Fruit fly (Drosophila melanogaster): ENCODE results near the gene mamo.
A peak's percentile ranks its signal among the peaks of the same experiment; 100 is the strongest.

Gene mamo

dm6 chrX:13838255-13838654, 152.1 kb downstream of the mamo start:
- TF ChIP-seq CTCF (optimal IDR thresholded peaks at IDR 0.05): no peak
- no peak for TF ChIP-seq CG8478 (optimal IDR thresholded peaks at IDR 0.05)

- TF ChIP-seq CG8478 (optimal IDR thresholded peaks at IDR 0.05) (no peak), CTCF (optimal IDR thresholded peaks at IDR 0.05) (no peak)
Observed at dm6 chrX:13830029-13830428, 160.3 kb downstream of the mamo start, which contains the start of gene jub. TSS of gene jub (minus strand) at chrX:13830317.

dm6 chrX:13828870-13829269, 161.5 kb downstream of the mamo start:
- TF ChIP-seq CG8478 (optimal IDR thresholded peaks at IDR 0.05): no peak
- no peak for TF ChIP-seq CTCF (optimal IDR thresholded peaks at IDR 0.05)

- TF ChIP-seq CTCF (optimal IDR thresholded peaks at IDR 0.05): no peak
- no peak for TF ChIP-seq CG8478 (optimal IDR thresholded peaks at IDR 0.05)
Observed at dm6 chrX:13822753-13823152, 167.6 kb downstream of the mamo start, which contains the start of gene Nup93-1. TSS of gene Nup93-1 (plus strand) at chrX:13822826.

dm6 chrX:13821775-13822493, 168.4 kb downstream of the mamo start, which contains the start of gene Clic:
TSS of gene Clic (minus strand) at chrX:13822307.
- TF ChIP-seq CTCF (optimal IDR thresholded peaks at IDR 0.05) (no peak), CG8478 (optimal IDR thresholded peaks at IDR 0.05) (no peak)

dm6 chrX:13821039-13821774, 169.1 kb downstream of the mamo start:
- no peak for TF ChIP-seq CTCF (optimal IDR thresholded peaks at IDR 0.05)
- no peak for TF ChIP-seq CG8478 (optimal IDR thresholded peaks at IDR 0.05)

- TF ChIP-seq CTCF (optimal IDR thresholded peaks at IDR 0.05) (no peak), CG8478 (optimal IDR thresholded peaks at IDR 0.05) (no peak)
Observed at dm6 chrX:13820310-13821038, 169.9 kb downstream of the mamo start.

- TF ChIP-seq CTCF (optimal IDR thresholded peaks at IDR 0.05): no peak
- no peak for TF ChIP-seq CG8478 (optimal IDR thresholded peaks at IDR 0.05)
Observed at dm6 chrX:13819682-13820081, 170.6 kb downstream of the mamo start.

- TF ChIP-seq CTCF (optimal IDR thresholded peaks at IDR 0.05): no peak
- no peak for TF ChIP-seq CG8478 (optimal IDR thresholded peaks at IDR 0.05)
Observed at dm6 chrX:13818841-13819240, 171.5 kb downstream of the mamo start.

- TF ChIP-seq CG8478 (optimal IDR thresholded peaks at IDR 0.05): no peak
- no peak for TF ChIP-seq CTCF (optimal IDR thresholded peaks at IDR 0.05)
Observed at dm6 chrX:13818172-13818472, 172.2 kb downstream of the mamo start.

dm6 chrX:13817418-13818171, 172.7 kb downstream of the mamo start:
- TF ChIP-seq CG8478 (optimal IDR thresholded peaks at IDR 0.05) (no peak), CTCF (optimal IDR thresholded peaks at IDR 0.05) (no peak)

dm6 chrX:13815526-13816173, 174.7 kb downstream of the mamo start:
- TF ChIP-seq CTCF (optimal IDR thresholded peaks at IDR 0.05): no peak
- no peak for TF ChIP-seq CG8478 (optimal IDR thresholded peaks at IDR 0.05)

- no peak for TF ChIP-seq CTCF (optimal IDR thresholded peaks at IDR 0.05)
- TF ChIP-seq CG8478 (optimal IDR thresholded peaks at IDR 0.05): no peak
Observed at dm6 chrX:13814058-13814457, 176.3 kb downstream of the mamo start.

- TF ChIP-seq CTCF (optimal IDR thresholded peaks at IDR 0.05) (peak in 1 of 2 experiments; percentile 29), CG8478 (optimal IDR thresholded peaks at IDR 0.05) (no peak)
Observed at dm6 chrX:13811480-13811879, 178.8 kb downstream of the mamo start, which contains the start of gene CG11095. TSS of gene CG11095 (plus strand) at chrX:13811684.
